Fruit fly (Drosophila melanogaster): ENCODE results near the gene p53.

DNA sequence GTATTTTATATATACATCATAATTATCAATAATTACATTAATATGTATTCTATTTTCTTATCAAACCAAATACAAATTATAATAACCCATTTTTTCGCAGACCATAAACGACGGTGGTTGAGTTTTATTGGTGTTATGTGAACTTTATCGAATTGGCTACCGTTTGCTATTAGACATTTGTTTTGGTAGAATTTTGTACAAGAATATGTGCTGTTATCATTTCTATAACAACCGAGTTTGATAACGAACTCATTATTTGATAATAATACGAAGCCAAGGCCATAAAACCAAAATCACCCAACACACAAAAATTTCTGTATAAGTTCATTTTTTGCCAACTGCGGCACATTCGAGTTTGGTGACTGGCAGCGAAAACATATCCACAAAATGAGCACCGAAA, 41.5 kb upstream of the p53 start, which contains the start of gene CG17109:
- no peak for TF ChIP-seq CG8478 (optimal IDR thresholded peaks at IDR 0.05)
- no peak for TF ChIP-seq CTCF (optimal IDR thresholded peaks at IDR 0.05)
